Fruit fly (Drosophila melanogaster) Kc167 (cell line): ENCODE measurements around the gene CG33702.

Experiments
- Myc ChIP-seq: fragments of >200 bp; optimal IDR thresholded peaks from 2 replicates; lab custom pipeline; 2017; ENCODE audit warnings: missing external identifiers
- Sin3A ChIP-seq: fragments of >200 bp; optimal IDR thresholded peaks from 2 replicates; lab custom pipeline; 2018; ENCODE audit warnings: missing external identifiers
- h ChIP-seq: fragments of >200 bp; optimal IDR thresholded peaks from 3 replicates; lab custom pipeline; 2018; ENCODE audit warnings: missing external identifiers
- insv ChIP-seq: fragments of >200 bp; optimal IDR thresholded peaks from 3 replicates; lab custom pipeline; 2018; ENCODE audit warnings: missing external identifiers
- psq ChIP-seq: fragments of >200 bp; optimal IDR thresholded peaks from 2 replicates; lab custom pipeline; 2017; ENCODE audit warnings: missing external identifiers

DNA sequence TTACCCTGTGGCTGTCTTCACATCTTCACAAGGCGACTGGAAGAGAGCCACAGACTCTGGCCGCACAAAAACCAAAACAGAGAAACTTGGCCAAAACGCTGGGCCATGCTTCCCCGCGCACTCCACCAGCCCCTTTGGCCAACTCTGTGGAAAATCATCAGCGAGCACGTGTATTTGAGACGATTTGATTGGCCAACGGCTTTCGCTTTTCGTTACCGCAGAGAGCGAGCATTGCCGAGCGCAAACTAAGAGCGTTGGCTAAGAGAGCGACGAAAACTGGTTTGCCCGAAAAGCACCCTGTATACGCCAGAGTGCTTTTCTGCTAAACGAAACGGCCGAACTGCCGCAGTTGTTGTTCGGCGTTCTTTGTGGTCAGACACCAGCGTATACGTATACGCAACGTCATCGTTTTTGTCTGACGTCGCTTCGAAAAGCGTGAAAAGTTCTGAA lies 33.7 kb upstream of the CG33702 start, which contains the start of gene CG42673:
- no peak for TF ChIP-seq insv (lab: Kevin White, UChicago)
- no peak for TF ChIP-seq psq (lab: Kevin White, UChicago)
- no peak for TF ChIP-seq Sin3A (lab: Kevin White, UChicago)
- no peak for TF ChIP-seq Myc (lab: Kevin White, UChicago)
- no peak for TF ChIP-seq h (lab: Kevin White, UChicago)
